Fruit fly (Drosophila melanogaster): ENCODE results near the gene ex.

The ex gene

dm6 chr2L:484281-484943, 53.4 kb downstream of the ex start (continued):
- TF ChIP-seq pan (optimal IDR thresholded peaks at IDR 0.05): no peak
- peak in 1 of 2 experiments; percentile 81 for TF ChIP-seq pan (GFP tag; optimal IDR thresholded peaks at IDR 0.05 in 1 of 2, IDR thresholded peaks at IDR 0.05 in 1 of 2)
- no peak for TF ChIP-seq ems (GFP tag; optimal IDR thresholded peaks at IDR 0.05)
- TF ChIP-seq CG18764 (GFP tag; optimal IDR thresholded peaks at IDR 0.05): no peak
- TF ChIP-seq Camta (GFP tag; optimal IDR thresholded peaks at IDR 0.05): no peak
- no peak for TF ChIP-seq CG14710 (tag; optimal IDR thresholded peaks at IDR 0.05)
- TF ChIP-seq Meics (GFP tag; optimal IDR thresholded peaks at IDR 0.05): peak; percentile 50
- no peak for TF ChIP-seq CG6791 (GFP tag; IDR thresholded peaks at IDR 0.05; ENCODE audit: partially characterized antibody)
- no peak for TF ChIP-seq kni (GFP tag; optimal IDR thresholded peaks at IDR 0.05)
- peak; percentile 73 for TF ChIP-seq nau (GFP tag; optimal IDR thresholded peaks at IDR 0.05)
- no peak for TF ChIP-seq mam (GFP tag; optimal IDR thresholded peaks at IDR 0.05)
- peak; percentile 37 for TF ChIP-seq BtbVII (GFP tag; optimal IDR thresholded peaks at IDR 0.05)
- TF ChIP-seq CG17328 (GFP tag; IDR thresholded peaks at IDR 0.05): peak; percentile 21; the same call in 1 of the 2 replicates
- no peak for TF ChIP-seq nerfin-2 (GFP tag; IDR thresholded peaks at IDR 0.05; ENCODE audit: partially characterized antibody)
- TF ChIP-seq fru (optimal IDR thresholded peaks at IDR 0.05): no peak
- no peak for TF ChIP-seq CG30020 (tag; optimal IDR thresholded peaks at IDR 0.05)
- no peak for TF ChIP-seq CG4404 (GFP tag; IDR thresholded peaks at IDR 0.05)

- no peak for TF ChIP-seq CG18262 (tag; optimal IDR thresholded peaks at IDR 0.05)
- TF ChIP-seq CG16863 (GFP tag; optimal IDR thresholded peaks at IDR 0.05): no peak
- TF ChIP-seq grau (tag; optimal IDR thresholded peaks at IDR 0.05): no peak
- no peak for TF ChIP-seq gcm (GFP tag; optimal IDR thresholded peaks at IDR 0.05)
- peak in 1 of 2 experiments; percentile 93 for TF ChIP-seq Pdp1 (GFP tag; optimal IDR thresholded peaks at IDR 0.05)
- TF ChIP-seq lmd (GFP tag; IDR thresholded peaks at IDR 0.05): no peak
- TF ChIP-seq CG4360 (GFP tag; IDR thresholded peaks at IDR 0.05): no peak
- no peak for TF ChIP-seq amos (GFP tag; IDR thresholded peaks at IDR 0.05; ENCODE audit: partially characterized antibody)
- TF ChIP-seq sens (GFP tag): no peak
- peak; percentile 34 for TF ChIP-seq Deaf1 (tag; optimal IDR thresholded peaks at IDR 0.05)
- no peak for TF ChIP-seq vnd (GFP tag; IDR thresholded peaks at IDR 0.05; ENCODE audit: partially characterized antibody)
- TF ChIP-seq chinmo (GFP tag; IDR thresholded peaks at IDR 0.05; ENCODE audit: partially characterized antibody): 0 out of 4 replicates have a peak, but pooled peaks have one; percentile 45
- TF ChIP-seq CG3838 (GFP tag; optimal IDR thresholded peaks at IDR 0.05): no peak
- no peak for TF ChIP-seq Fer2 (tag; optimal IDR thresholded peaks at IDR 0.05)
- no peak for TF ChIP-seq Nf-YA (GFP tag; IDR thresholded peaks at IDR 0.05)
- no peak for TF ChIP-seq Aef1 (GFP tag; IDR thresholded peaks at IDR 0.05)
- no peak for TF ChIP-seq crol (GFP tag; IDR thresholded peaks at IDR 0.05)
- no peak for TF ChIP-seq h (optimal IDR thresholded peaks at IDR 0.05)
- no peak for TF ChIP-seq ro (GFP tag; IDR thresholded peaks at IDR 0.05)
- TF ChIP-seq twi (tag; optimal IDR thresholded peaks at IDR 0.05): no peak
- TF ChIP-seq CG13894 (tag; optimal IDR thresholded peaks at IDR 0.05): peak; percentile 84
- no peak for TF ChIP-seq CG13123 (GFP tag; optimal IDR thresholded peaks at IDR 0.05)
- no peak for TF ChIP-seq Asciz (GFP tag; optimal IDR thresholded peaks at IDR 0.05)
- TF ChIP-seq hb (GFP tag; IDR thresholded peaks at IDR 0.05; ENCODE audit: partially characterized antibody): no peak
- TF ChIP-seq cad (GFP tag; optimal IDR thresholded peaks at IDR 0.05): no peak
- TF ChIP-seq kah (GFP tag; optimal IDR thresholded peaks at IDR 0.05): no peak
- no peak for TF ChIP-seq hth (optimal IDR thresholded peaks at IDR 0.05)
- no peak for TF ChIP-seq CG30403 (GFP tag; optimal IDR thresholded peaks at IDR 0.05)
- TF ChIP-seq tna (GFP tag; IDR thresholded peaks at IDR 0.05; ENCODE audit: partially characterized antibody): 0 out of 2 replicates have a peak, but pooled peaks have one; percentile 44
- no peak for TF ChIP-seq Dp (GFP tag; optimal IDR thresholded peaks at IDR 0.05)
- peak; percentile 54 for TF ChIP-seq CG7987 (GFP tag; optimal IDR thresholded peaks at IDR 0.05)
- no peak for TF ChIP-seq B-H1 (GFP tag; IDR thresholded peaks at IDR 0.05)
- TF ChIP-seq ab (GFP tag; optimal IDR thresholded peaks at IDR 0.05): peak; percentile 4
Measured at dm6 chr2L:485127-485824, 54.2 kb downstream of the ex start.
